Worm (Caenorhabditis elegans): Measurements from ENCODE around the gene C29E4.9.
"Not testable (repeated sequence)": the region's sequence is repeated elsewhere in the genome, so short reads cannot be mapped to it uniquely, and the experiment has no call there.

DNA sequence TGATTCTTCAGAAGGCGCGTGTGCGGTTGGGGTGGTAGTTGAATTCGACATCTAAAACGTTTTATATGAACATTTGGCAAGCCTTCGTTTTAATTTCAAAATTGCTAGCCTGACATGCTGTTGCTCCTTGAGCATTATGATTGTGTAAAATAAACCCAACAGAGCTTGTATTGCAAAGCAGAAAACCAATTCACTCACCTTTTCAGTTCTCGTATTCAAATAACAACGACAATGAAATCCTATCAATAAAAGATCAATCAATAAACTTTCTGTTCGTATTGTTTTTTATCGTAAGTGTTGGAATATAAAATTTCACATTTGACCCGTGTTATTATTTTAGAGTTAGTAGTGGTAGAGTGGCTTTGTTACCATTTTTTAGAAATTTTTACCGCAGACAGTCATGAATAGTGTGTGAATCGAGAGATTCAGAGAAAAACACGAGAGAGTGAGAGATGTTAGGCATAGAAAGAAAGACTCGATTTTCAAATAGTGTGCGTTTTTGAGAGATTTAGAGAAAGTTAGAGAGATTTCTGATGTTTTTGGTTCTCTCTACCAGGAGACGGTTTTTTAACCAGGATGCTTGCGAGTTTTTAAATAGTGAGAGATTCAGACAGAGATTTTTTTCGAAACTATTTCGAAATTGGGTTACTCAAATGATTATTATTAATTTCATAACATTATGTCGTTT lies 2.2 kb upstream of the C29E4.9 start, which contains the start of gene F54H12.10:
- not testable (repeated sequence) for TF ChIP-seq lin-39, ceh-9, lsy-12 (tag; optimal IDR thresholded peaks at IDR 0.05)

All from whole organism, L3 larva.